Worm (Caenorhabditis elegans): Measurements from ENCODE around the gene Y39B6A.3.

The Y39B6A.3 gene

DNA sequence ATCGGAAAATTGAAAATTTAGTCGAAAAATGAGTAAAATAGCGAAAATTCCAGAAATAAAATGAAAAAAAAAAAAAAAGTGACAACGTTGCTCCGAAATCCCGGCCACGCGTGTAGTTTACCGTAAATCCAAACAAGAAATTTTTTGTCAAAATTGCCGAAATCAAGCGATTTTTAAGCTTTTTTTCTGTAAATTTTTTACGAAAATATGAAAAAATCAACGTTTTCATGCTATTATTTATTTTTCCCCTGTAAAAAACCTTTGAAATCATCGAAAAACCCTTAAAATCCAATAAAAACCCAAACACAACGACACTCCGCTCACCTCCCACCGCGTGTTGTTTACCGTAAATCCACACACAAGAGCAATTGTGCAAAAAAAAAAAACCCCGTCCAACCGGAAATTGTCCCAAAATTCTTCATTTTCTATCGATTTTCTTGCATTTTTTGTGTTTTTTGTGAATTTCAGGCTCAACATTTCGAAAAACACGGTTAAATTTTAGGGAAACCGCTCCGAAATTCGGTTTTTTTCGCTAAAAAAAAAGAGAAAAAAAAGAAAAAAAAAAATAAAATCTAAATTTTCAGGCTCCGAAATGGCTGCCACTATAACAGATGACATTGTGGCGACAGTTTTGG, at the start of gene Y39B6A.3, which contains the start of gene pph-5:
Gene Y39B6A.3 (minus strand): TSS at position 51 of the 635 bp plus-strand sequence.
Gene pph-5 (plus strand): TSS at position 585 of the 635 bp plus-strand sequence.
- TF ChIP-seq nhr-237 (tag; optimal IDR thresholded peaks at IDR 0.05) (peak; percentile 57), mls-2 (tag; optimal IDR thresholded peaks at IDR 0.05) (no peak), elt-1 (tag; optimal IDR thresholded peaks at IDR 0.05; ENCODE audit: borderline replicate concordance, insufficient read depth) (no peak), ces-1 (GFP tag; optimal IDR thresholded peaks at IDR 0.05) (peak; percentile 20), unc-62 (GFP tag; optimal IDR thresholded peaks at IDR 0.05) (no peak), sptf-1 (tag; optimal IDR thresholded peaks at IDR 0.05) (peak; percentile 13), mep-1 (tag; optimal IDR thresholded peaks at IDR 0.05) (peak; percentile 20), lsy-2 (tag; optimal IDR thresholded peaks at IDR 0.05) (peak; percentile 13)

DNA sequence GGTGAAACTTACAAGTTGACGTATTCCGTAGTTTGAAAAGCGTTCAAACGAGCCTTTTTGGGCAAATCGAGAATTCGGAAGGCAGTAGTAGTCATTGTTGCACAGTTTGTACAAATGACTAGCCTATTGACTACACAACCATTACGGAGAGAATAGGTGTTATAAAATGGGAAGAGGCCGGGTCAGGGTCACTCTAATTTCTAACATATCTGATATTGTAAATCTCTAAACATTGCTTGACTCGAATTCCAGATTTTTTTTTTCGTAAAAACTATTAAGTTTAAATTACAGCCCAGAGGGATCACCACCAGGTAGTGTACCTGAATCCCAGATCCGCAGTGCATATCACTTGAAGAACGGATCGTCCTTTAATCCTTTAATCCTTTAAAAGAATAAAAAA, 47.4 kb upstream of the Y39B6A.3 start, which contains the start of gene fbxb-2:
Gene fbxb-2 (minus strand): TSS at position 101 of the 400 bp plus-strand sequence.
- TF ChIP-seq ces-1 (GFP tag; optimal IDR thresholded peaks at IDR 0.05) (no peak), bed-3 (GFP tag; optimal IDR thresholded peaks at IDR 0.05) (no peak), hlh-1 (tag; optimal IDR thresholded peaks at IDR 0.05) (no peak), ceh-43 (GFP tag; optimal IDR thresholded peaks at IDR 0.05) (no peak), mls-2 (tag; optimal IDR thresholded peaks at IDR 0.05) (no peak), nhr-12 (tag; optimal IDR thresholded peaks at IDR 0.05) (no peak), nhr-76 (tag; optimal IDR thresholded peaks at IDR 0.05) (no peak), M03D4.4 (tag; optimal IDR thresholded peaks at IDR 0.05) (no peak), unc-62 (GFP tag; optimal IDR thresholded peaks at IDR 0.05) (no peak), cnd-1 (tag; optimal IDR thresholded peaks at IDR 0.05) (no peak), nhr-237 (tag; optimal IDR thresholded peaks at IDR 0.05) (no peak), mab-5 (tag; optimal IDR thresholded peaks at IDR 0.05) (no peak), lin-13 (tag; optimal IDR thresholded peaks at IDR 0.05) (no peak), unc-39 (tag; optimal IDR thresholded peaks at IDR 0.05) (no peak)

DNA sequence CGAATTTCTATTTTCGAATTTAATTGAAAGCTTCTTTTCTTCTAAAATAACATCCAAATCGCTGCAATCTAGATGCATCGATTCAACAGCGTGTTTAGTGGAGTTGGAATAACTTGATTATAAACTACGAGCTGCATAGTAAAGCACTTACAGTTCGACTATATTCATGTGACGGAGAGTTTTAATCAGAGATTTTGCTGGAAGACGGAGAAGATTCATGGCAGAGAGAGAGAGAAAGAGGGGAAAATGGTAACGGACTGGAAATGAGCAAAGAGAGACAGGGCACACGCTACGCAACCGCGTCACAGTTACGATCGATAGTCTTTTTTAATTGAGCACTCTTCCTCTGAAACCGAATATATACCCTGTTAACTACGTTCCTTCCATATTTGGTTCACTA, 43.7 kb upstream of the Y39B6A.3 start, which contains the start of gene fbxb-116:
Gene fbxb-116 (plus strand): TSS at position 301 of the 400 bp plus-strand sequence.
- no peak for TF ChIP-seq flh-1 (GFP tag; optimal IDR thresholded peaks at IDR 0.05)
- no peak for TF ChIP-seq mep-1 (tag; optimal IDR thresholded peaks at IDR 0.05)
- no peak for TF ChIP-seq tbx-8 (GFP tag; optimal IDR thresholded peaks at IDR 0.05)
- no peak for TF ChIP-seq zip-8 (tag; optimal IDR thresholded peaks at IDR 0.05)
- TF ChIP-seq ham-2 (GFP tag; optimal IDR thresholded peaks at IDR 0.05), result no peak
- TF ChIP-seq nhr-2 (tag; optimal IDR thresholded peaks at IDR 0.05), result no peak
- no peak for TF ChIP-seq unc-62 (GFP tag; optimal IDR thresholded peaks at IDR 0.05)
- TF ChIP-seq bed-3 (GFP tag; optimal IDR thresholded peaks at IDR 0.05), result no peak
- TF ChIP-seq nhr-12 (tag; optimal IDR thresholded peaks at IDR 0.05), result no peak
- no peak for TF ChIP-seq ceh-83 (GFP tag; optimal IDR thresholded peaks at IDR 0.05)
- no peak for TF ChIP-seq lin-32 (GFP tag; optimal IDR thresholded peaks at IDR 0.05)
- no peak for TF ChIP-seq mab-5 (tag; optimal IDR thresholded peaks at IDR 0.05)
- TF ChIP-seq cnd-1 (tag; optimal IDR thresholded peaks at IDR 0.05), result no peak
- TF ChIP-seq nhr-28 (tag; optimal IDR thresholded peaks at IDR 0.05), result no peak
- TF ChIP-seq lin-13 (tag; optimal IDR thresholded peaks at IDR 0.05), result no peak
- TF ChIP-seq M03D4.4 (tag; optimal IDR thresholded peaks at IDR 0.05), result no peak

DNA sequence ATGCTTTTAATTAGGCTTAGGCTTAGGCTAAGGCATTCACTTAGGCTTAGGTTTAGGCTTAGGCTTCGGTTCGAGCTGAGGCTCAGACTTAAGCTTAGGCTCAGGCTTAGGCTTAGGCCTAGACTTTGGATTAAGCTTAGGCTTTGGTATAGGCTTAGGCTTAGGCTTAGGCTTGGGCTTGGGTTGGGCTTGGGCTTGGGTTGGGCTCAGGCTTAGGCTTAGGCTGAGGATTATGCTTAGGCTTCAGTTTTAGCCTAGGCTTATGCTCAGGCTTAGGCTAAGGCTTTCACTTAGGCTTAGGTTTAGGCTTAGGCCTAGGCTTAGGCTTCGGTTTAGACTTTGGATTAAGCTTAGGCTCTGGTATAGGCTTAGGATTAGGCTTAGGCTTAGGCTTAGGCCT, 41.4 kb upstream of the Y39B6A.3 start:
- TF ChIP-seq nhr-76 (tag; optimal IDR thresholded peaks at IDR 0.05) (no peak), zip-8 (tag; optimal IDR thresholded peaks at IDR 0.05) (no peak), unc-39 (tag; optimal IDR thresholded peaks at IDR 0.05) (peak; percentile 3), ham-2 (GFP tag; optimal IDR thresholded peaks at IDR 0.05) (peak; percentile 51), hlh-1 (tag; optimal IDR thresholded peaks at IDR 0.05) (no peak), bed-3 (GFP tag; optimal IDR thresholded peaks at IDR 0.05) (no peak), elt-3 (tag; optimal IDR thresholded peaks at IDR 0.05) (no peak), lin-13 (tag; optimal IDR thresholded peaks at IDR 0.05) (no peak), pha-4 (tag; optimal IDR thresholded peaks at IDR 0.05) (no peak), tbx-8 (GFP tag; optimal IDR thresholded peaks at IDR 0.05) (no peak)

DNA sequence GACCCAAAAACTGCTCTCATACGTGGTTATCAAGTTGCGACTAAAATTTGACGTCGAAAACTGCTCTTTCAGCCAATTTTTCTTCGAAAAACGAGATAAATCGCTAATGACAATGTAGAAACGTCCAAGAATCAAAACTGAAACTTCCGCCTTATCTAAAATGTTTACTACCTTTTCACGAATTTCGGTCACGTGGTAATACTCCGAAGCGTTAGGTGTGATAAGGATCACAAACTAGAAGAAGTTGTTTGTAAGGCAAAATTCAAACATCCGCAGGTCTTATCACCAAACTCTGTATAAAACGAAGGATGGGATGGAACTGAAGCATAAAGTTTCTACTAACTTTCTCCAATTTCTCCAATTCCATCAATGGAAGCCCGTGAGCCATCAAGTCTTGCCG, 40.6 kb upstream of the Y39B6A.3 start, which contains the start of gene sqst-3:
Gene sqst-3 (plus strand): TSS at position 370 of the 400 bp plus-strand sequence.
- no peak for TF ChIP-seq nhr-28 (tag; optimal IDR thresholded peaks at IDR 0.05)
- TF ChIP-seq pha-4 (tag; optimal IDR thresholded peaks at IDR 0.05), result no peak
- no peak for TF ChIP-seq sptf-1 (tag; optimal IDR thresholded peaks at IDR 0.05)
- no peak for TF ChIP-seq mls-2 (tag; optimal IDR thresholded peaks at IDR 0.05)
- TF ChIP-seq bed-3 (GFP tag; optimal IDR thresholded peaks at IDR 0.05), result no peak
- no peak for TF ChIP-seq M03D4.4 (tag; optimal IDR thresholded peaks at IDR 0.05)
- TF ChIP-seq unc-39 (tag; optimal IDR thresholded peaks at IDR 0.05), result no peak
- TF ChIP-seq elt-1 (tag; optimal IDR thresholded peaks at IDR 0.05; ENCODE audit: borderline replicate concordance, insufficient read depth), result no peak
- no peak for TF ChIP-seq mep-1 (tag; optimal IDR thresholded peaks at IDR 0.05)
- no peak for TF ChIP-seq lin-32 (GFP tag; optimal IDR thresholded peaks at IDR 0.05)
- TF ChIP-seq ceh-83 (GFP tag; optimal IDR thresholded peaks at IDR 0.05), result no peak
- no peak for TF ChIP-seq ham-2 (GFP tag; optimal IDR thresholded peaks at IDR 0.05)
- no peak for TF ChIP-seq nhr-237 (tag; optimal IDR thresholded peaks at IDR 0.05)
- no peak for TF ChIP-seq drap-1 (GFP tag; optimal IDR thresholded peaks at IDR 0.05)
- TF ChIP-seq ztf-11 (tag; optimal IDR thresholded peaks at IDR 0.05), result no peak
- TF ChIP-seq unc-62 (GFP tag; optimal IDR thresholded peaks at IDR 0.05), result no peak
- TF ChIP-seq nhr-12 (tag; optimal IDR thresholded peaks at IDR 0.05), result no peak

Measured in whole organism, mixed stage, embryonic.